Worm (Caenorhabditis elegans): ENCODE data around the gene F18F11.4.

F18F11.4 gene

ce11 chrIV:330523-330922 lies at the start of gene F18F11.4:
F18F11.4 (plus strand) TSS chrIV:330823.
- TF ChIP-seq him-1 (tag; optimal IDR thresholded peaks at IDR 0.05): no peak
- TF ChIP-seq dao-5 (tag; optimal IDR thresholded peaks at IDR 0.05): no peak
- no peak for TF ChIP-seq W03F9.2 (tag; optimal IDR thresholded peaks at IDR 0.05)

ce11 chrIV:282008-282407 lies 48.6 kb upstream of the F18F11.4 start:
- TF ChIP-seq W03F9.2 (tag; optimal IDR thresholded peaks at IDR 0.05): no peak
- TF ChIP-seq him-1 (tag; optimal IDR thresholded peaks at IDR 0.05): no peak
- TF ChIP-seq dao-5 (tag; optimal IDR thresholded peaks at IDR 0.05): no peak

ce11 chrIV:283347-283746 lies 47.3 kb upstream of the F18F11.4 start, which contains the start of gene best-19:
best-19 (plus strand) TSS chrIV:283647.
- no peak for TF ChIP-seq dao-5 (tag; optimal IDR thresholded peaks at IDR 0.05)
- TF ChIP-seq him-1 (tag; optimal IDR thresholded peaks at IDR 0.05): no peak
- no peak for TF ChIP-seq W03F9.2 (tag; optimal IDR thresholded peaks at IDR 0.05)

- TF ChIP-seq W03F9.2 (tag; optimal IDR thresholded peaks at IDR 0.05) (no peak), him-1 (tag; optimal IDR thresholded peaks at IDR 0.05) (no peak), dao-5 (tag; optimal IDR thresholded peaks at IDR 0.05) (no peak)
Observed at ce11 chrIV:288027-288426, 42.6 kb upstream of the F18F11.4 start, which contains the start of gene T21D12.14. T21D12.14 (minus strand) TSS chrIV:288127.

- TF ChIP-seq dao-5 (tag; optimal IDR thresholded peaks at IDR 0.05): no peak
- no peak for TF ChIP-seq W03F9.2 (tag; optimal IDR thresholded peaks at IDR 0.05)
- TF ChIP-seq him-1 (tag; optimal IDR thresholded peaks at IDR 0.05): no peak
Observed at ce11 chrIV:290387-290786, 40.2 kb upstream of the F18F11.4 start.

ce11 chrIV:291356-291755 lies 39.3 kb upstream of the F18F11.4 start, which contains the start of gene T21D12.7:
T21D12.7 (minus strand) TSS chrIV:291456.
- TF ChIP-seq dao-5 (tag; optimal IDR thresholded peaks at IDR 0.05): no peak
- no peak for TF ChIP-seq him-1 (tag; optimal IDR thresholded peaks at IDR 0.05)
- TF ChIP-seq W03F9.2 (tag; optimal IDR thresholded peaks at IDR 0.05): no peak

ce11 chrIV:291851-292367 lies 38.7 kb upstream of the F18F11.4 start:
- TF ChIP-seq him-1 (tag; optimal IDR thresholded peaks at IDR 0.05) (no peak), W03F9.2 (tag; optimal IDR thresholded peaks at IDR 0.05) (no peak), dao-5 (tag; optimal IDR thresholded peaks at IDR 0.05) (no peak)

- no peak for TF ChIP-seq W03F9.2 (tag; optimal IDR thresholded peaks at IDR 0.05)
- TF ChIP-seq him-1 (tag; optimal IDR thresholded peaks at IDR 0.05): no peak
- TF ChIP-seq dao-5 (tag; optimal IDR thresholded peaks at IDR 0.05): no peak
Observed at ce11 chrIV:293163-293755, 37.4 kb upstream of the F18F11.4 start.

ce11 chrIV:293995-294700 lies 36.5 kb upstream of the F18F11.4 start:
- no peak for TF ChIP-seq W03F9.2 (tag; optimal IDR thresholded peaks at IDR 0.05)
- no peak for TF ChIP-seq him-1 (tag; optimal IDR thresholded peaks at IDR 0.05)
- no peak for TF ChIP-seq dao-5 (tag; optimal IDR thresholded peaks at IDR 0.05)

ce11 chrIV:294737-295136 lies 35.9 kb upstream of the F18F11.4 start:
- no peak for TF ChIP-seq W03F9.2 (tag; optimal IDR thresholded peaks at IDR 0.05)
- no peak for TF ChIP-seq him-1 (tag; optimal IDR thresholded peaks at IDR 0.05)
- TF ChIP-seq dao-5 (tag; optimal IDR thresholded peaks at IDR 0.05): no peak

ce11 chrIV:295734-296201 lies 34.9 kb upstream of the F18F11.4 start:
- TF ChIP-seq him-1 (tag; optimal IDR thresholded peaks at IDR 0.05) (no peak), W03F9.2 (tag; optimal IDR thresholded peaks at IDR 0.05) (no peak), dao-5 (tag; optimal IDR thresholded peaks at IDR 0.05) (no peak)

- no peak for TF ChIP-seq him-1 (tag; optimal IDR thresholded peaks at IDR 0.05)
- TF ChIP-seq dao-5 (tag; optimal IDR thresholded peaks at IDR 0.05): no peak
- TF ChIP-seq W03F9.2 (tag; optimal IDR thresholded peaks at IDR 0.05): peak; percentile 27
Observed at ce11 chrIV:296849-297248, 33.8 kb upstream of the F18F11.4 start.

- no peak for TF ChIP-seq dao-5 (tag; optimal IDR thresholded peaks at IDR 0.05)
- TF ChIP-seq him-1 (tag; optimal IDR thresholded peaks at IDR 0.05): no peak
- no peak for TF ChIP-seq W03F9.2 (tag; optimal IDR thresholded peaks at IDR 0.05)
Observed at ce11 chrIV:298204-298603, 32.4 kb upstream of the F18F11.4 start, which contains the start of gene pnp-1. pnp-1 (minus strand) TSS chrIV:298304.

- TF ChIP-seq him-1 (tag; optimal IDR thresholded peaks at IDR 0.05): no peak
- no peak for TF ChIP-seq dao-5 (tag; optimal IDR thresholded peaks at IDR 0.05)
- TF ChIP-seq W03F9.2 (tag; optimal IDR thresholded peaks at IDR 0.05): no peak
Observed at ce11 chrIV:299190-299589, 31.4 kb upstream of the F18F11.4 start.

Data from whole organism, L4/young adult.